Fruit fly (Drosophila melanogaster) whole organism, pupa: ENCODE measurements around the gene Creld.

Experiments
- CG10348 ChIP-seq: fragments of 200-800 bp; sonication (Bioruptor generic); IDR thresholded peaks from 2 replicates; pipeline ENCODE4 v1.3.6; 2022; ENCODE audit warnings: missing biosample characterization, missing genetic modification characterization
- CG12605 ChIP-seq: fragments of 200-800 bp; sonication (Bioruptor generic); IDR thresholded peaks from 2 replicates; pipeline ENCODE4 v1.3.6; 2022; ENCODE audit warnings: missing biosample characterization, missing genetic modification characterization
- CG13204 ChIP-seq: fragments of 200-800 bp; sonication (Bioruptor generic); optimal IDR thresholded peaks from 2 replicates; lab custom pipeline; 2018; ENCODE audit warnings: missing biosample characterization, mild to moderate bottlenecking, missing genetic modification characterization, moderate library complexity
- CG14655 ChIP-seq: fragments of 200-800 bp; sonication (Bioruptor generic); optimal IDR thresholded peaks from 3 replicates; lab custom pipeline; 2017; ENCODE audit warnings: mild to moderate bottlenecking, missing biosample characterization, missing genetic modification reagents, missing genetic modification characterization
- CG15710 ChIP-seq: fragments of 200-800 bp; sonication (Bioruptor generic); optimal IDR thresholded peaks from 2 replicates; lab custom pipeline; 2018; ENCODE audit warnings: missing biosample characterization, mild to moderate bottlenecking, missing genetic modification characterization, moderate library complexity
- CG17806 ChIP-seq: fragments of 200-800 bp; sonication (Bioruptor generic); optimal IDR thresholded peaks from 2 replicates; lab custom pipeline; 2018; ENCODE audit warnings: missing biosample characterization, mild to moderate bottlenecking, missing genetic modification characterization, moderate library complexity
- CG32121 ChIP-seq: fragments of 200-800 bp; sonication (Bioruptor generic); IDR thresholded peaks from 2 replicates; pipeline ENCODE4 v1.3.6; 2022; ENCODE audit warnings: missing biosample characterization, missing genetic modification characterization
- CG34367 ChIP-seq: fragments of 200-800 bp; sonication (Bioruptor generic); optimal IDR thresholded peaks from 2 replicates; lab custom pipeline; 2018; ENCODE audit warnings: missing biosample characterization, mild to moderate bottlenecking, missing genetic modification characterization
- CG4496 ChIP-seq: fragments of 200-800 bp; sonication (Bioruptor generic); IDR thresholded peaks from 3 replicates; pipeline ENCODE4 v1.3.6; 2022; ENCODE audit warnings: missing biosample characterization, missing genetic modification characterization
- CG8159 ChIP-seq: fragments of 200-800 bp; sonication (Bioruptor generic); optimal IDR thresholded peaks from 3 replicates; lab custom pipeline; 2018; ENCODE audit warnings: missing biosample characterization, mild to moderate bottlenecking, missing genetic modification characterization, moderate library complexity
- CG8301 ChIP-seq: fragments of 200-800 bp; sonication (Bioruptor generic); optimal IDR thresholded peaks from 2 replicates; lab custom pipeline; 2018; ENCODE audit warnings: missing biosample characterization, mild to moderate bottlenecking, missing genetic modification characterization
- CG9948 ChIP-seq: fragments of 200-800 bp; sonication (Bioruptor generic); optimal IDR thresholded peaks from 2 replicates; lab custom pipeline; 2018; ENCODE audit warnings: missing biosample characterization, mild to moderate bottlenecking, missing genetic modification characterization, moderate library complexity
- D1 ChIP-seq: fragments of 200-800 bp; sonication (Bioruptor generic); optimal IDR thresholded peaks from 2 replicates; lab custom pipeline; 2018; ENCODE audit warnings: missing biosample characterization, mild to moderate bottlenecking, missing genetic modification characterization, moderate library complexity
- EcR ChIP-seq: fragments of 200-800 bp; sonication (Bioruptor generic); optimal IDR thresholded peaks from 3 replicates; lab custom pipeline; 2019; ENCODE audit warnings: missing biosample characterization, missing genetic modification characterization, mild to moderate bottlenecking, moderate library complexity, missing genetic modification reagents
- Ets98B ChIP-seq: fragments of 200-800 bp; sonication (Bioruptor generic); IDR thresholded peaks from 2 replicates; pipeline ENCODE4 v1.3.6; 2022; ENCODE audit warnings: missing biosample characterization, missing genetic modification characterization
- Pif1A ChIP-seq: fragments of 200-800 bp; sonication (Bioruptor generic); optimal IDR thresholded peaks from 3 replicates; lab custom pipeline; 2016; ENCODE audit warnings: missing biosample characterization, missing genetic modification characterization
- Pif1B ChIP-seq: fragments of 200-800 bp; sonication (Bioruptor generic); optimal IDR thresholded peaks from 3 replicates; lab custom pipeline; 2016; ENCODE audit warnings: missing biosample characterization, missing genetic modification characterization
- Snoo ChIP-seq: fragments of 200-800 bp; sonication (Bioruptor generic); optimal IDR thresholded peaks from 3 replicates; lab custom pipeline; 2017; ENCODE audit warnings: missing biosample characterization, mild to moderate bottlenecking, missing genetic modification characterization, inconsistent platforms
- fd96Ca ChIP-seq: fragments of 200-800 bp; sonication (Bioruptor generic); IDR thresholded peaks from 3 replicates; pipeline ENCODE4 v1.3.6; 2022; ENCODE audit warnings: missing biosample characterization, missing genetic modification characterization
- gl ChIP-seq: fragments of 200-800 bp; sonication (Bioruptor generic); optimal IDR thresholded peaks from 2 replicates; lab custom pipeline; 2018; ENCODE audit warnings: missing biosample characterization, mild to moderate bottlenecking, missing genetic modification characterization
- rn ChIP-seq: fragments of 200-800 bp; sonication (Bioruptor generic); IDR thresholded peaks from 2 replicates; pipeline ENCODE4 v1.3.6; 2022; ENCODE audit warnings: missing biosample characterization, missing genetic modification characterization

The Creld gene

dm6 chr2L:92993-93392 lies 9.2 kb upstream of the Creld start:
- TF ChIP-seq CG17806 (tag; lab: Kevin White, UChicago) (no peak), CG15710 (no peak), fd96Ca (GFP tag; lab: Robert Waterston, UW) (0 out of 3 replicates have a peak, but pooled peaks have one; percentile 27), Ets98B (peak; percentile 54; the same call in 1 of the 2 replicates), CG10348 (GFP tag; lab: Robert Waterston, UW) (no peak), CG8301 (tag; lab: Kevin White, UChicago) (no peak), Pif1A (GFP tag; lab: Kevin White, UChicago) (no peak)

dm6 chr2L:94096-94495 lies 8.1 kb upstream of the Creld start:
- TF ChIP-seq CG32121 (GFP tag; lab: Robert Waterston, UW), result peak; percentile 20; the same call in 1 of the 2 replicates
- TF ChIP-seq fd96Ca (GFP tag; lab: Robert Waterston, UW), result no peak; the same call in 2 of the 3 replicates
- TF ChIP-seq, all 21 proteins: peak for 1

- no peak for TF ChIP-seq CG32121 (GFP tag; lab: Robert Waterston, UW)
Measured at dm6 chr2L:94639-95059, 7.5 kb upstream of the Creld start, which contains the start of gene Zir. Gene Zir (plus strand): TSS chr2L:94739.

dm6 chr2L:106540-106939 lies 4.4 kb downstream of the Creld start, which contains the start of the genes Nhe1 and Sam-S:
Gene Nhe1 (minus strand): TSS chr2L:106732.
Gene Sam-S (plus strand): TSS chr2L:106903.
- TF ChIP-seq CG34367 (no peak), Pif1B (GFP tag; lab: Kevin White, UChicago) (no peak), EcR (no peak), CG4496 (no peak), D1 (tag; lab: Kevin White, UChicago) (no peak), CG8159 (tag; lab: Kevin White, UChicago) (no peak), fd96Ca (GFP tag; lab: Robert Waterston, UW) (no peak), CG13204 (GFP tag; lab: Kevin White, UChicago) (no peak), CG8301 (tag; lab: Kevin White, UChicago) (no peak), Ets98B (no peak), CG17806 (tag; lab: Kevin White, UChicago) (no peak), CG15710 (no peak), Pif1A (GFP tag; lab: Kevin White, UChicago) (no peak), CG10348 (GFP tag; lab: Robert Waterston, UW) (no peak)

- TF ChIP-seq D1 (tag; lab: Kevin White, UChicago) (no peak), CG14655 (GFP tag; lab: Kevin White, UChicago) (no peak), CG32121 (GFP tag; lab: Robert Waterston, UW) (no peak), CG8159 (tag; lab: Kevin White, UChicago) (no peak), CG13204 (GFP tag; lab: Kevin White, UChicago) (no peak), CG8301 (tag; lab: Kevin White, UChicago) (no peak), Pif1A (GFP tag; lab: Kevin White, UChicago) (no peak), EcR (no peak), CG17806 (tag; lab: Kevin White, UChicago) (no peak), CG4496 (no peak), CG34367 (no peak), gl (tag; lab: Kevin White, UChicago) (no peak), CG9948 (tag; lab: Kevin White, UChicago) (no peak), fd96Ca (GFP tag; lab: Robert Waterston, UW) (no peak), Ets98B (no peak), rn (no peak), Pif1B (GFP tag; lab: Kevin White, UChicago) (no peak), CG15710 (no peak), CG12605 (GFP tag; lab: Robert Waterston, UW) (no peak), Snoo (tag; lab: Kevin White, UChicago) (no peak)
Measured at dm6 chr2L:107032-107431, 4.9 kb downstream of the Creld start.

dm6 chr2L:107476-108436 lies 5.6 kb downstream of the Creld start:
- peak; percentile 21 for TF ChIP-seq gl (tag; lab: Kevin White, UChicago)
- TF ChIP-seq EcR, result peak; percentile 23
- no peak; the same call in 1 of the 2 replicates for TF ChIP-seq Ets98B
- TF ChIP-seq, all 21 proteins: peak for 2
